Fruit fly (Drosophila melanogaster) whole organism, embryonic: ENCODE results near the gene CG33796.

Experiments used
- Abd-B ChIP-seq: fragments of 200-800 bp; sonication (Bioruptor generic); optimal IDR thresholded peaks from 2 replicates; lab custom pipeline; 2018; ENCODE audit warnings: missing biosample characterization, mild to moderate bottlenecking, missing genetic modification characterization, moderate library complexity
- B-H1 ChIP-seq: fragments of 200-800 bp; sonication (Bioruptor generic); IDR thresholded peaks from 3 replicates; pipeline ENCODE4 v1.3.6; 2022; ENCODE audit warnings: missing biosample characterization, missing genetic modification characterization
- Bteb2 ChIP-seq: fragments of 200-800 bp; sonication (Bioruptor generic); optimal IDR thresholded peaks from 2 replicates; lab custom pipeline; 2016; ENCODE audit warnings: missing biosample characterization, missing genetic modification characterization
- CG11398 ChIP-seq: fragments of 200-800 bp; sonication (Bioruptor generic); optimal IDR thresholded peaks from 2 replicates; lab custom pipeline; 2016; ENCODE audit warnings: missing biosample characterization, missing genetic modification characterization
- CG12155 ChIP-seq: fragments of 200-800 bp; sonication (Bioruptor generic); optimal IDR thresholded peaks from 3 replicates; lab custom pipeline; 2016; ENCODE audit warnings: missing biosample characterization, missing genetic modification characterization
- CG12391 ChIP-seq: fragments of 200-800 bp; sonication (Bioruptor generic); optimal IDR thresholded peaks from 3 replicates; lab custom pipeline; 2018; ENCODE audit warnings: missing biosample characterization, mild to moderate bottlenecking, missing genetic modification characterization, moderate library complexity
- CG2889 ChIP-seq: fragments of 200-800 bp; sonication (Bioruptor generic); IDR thresholded peaks from 3 replicates; pipeline ENCODE4 v1.3.6; 2022; ENCODE audit warnings: missing biosample characterization, missing genetic modification characterization
- CG31224 ChIP-seq: fragments of 200-800 bp; sonication (Bioruptor generic); IDR thresholded peaks from 2 replicates; pipeline ENCODE4 v1.3.6; 2022; ENCODE audit warnings: missing biosample characterization, missing genetic modification characterization
- CG4424 ChIP-seq: fragments of 200-800 bp; sonication (Bioruptor generic); optimal IDR thresholded peaks from 3 replicates; lab custom pipeline; 2016; ENCODE audit warnings: missing biosample characterization, missing genetic modification characterization
- CG4820 ChIP-seq: fragments of 200-800 bp; sonication (Bioruptor generic); optimal IDR thresholded peaks from 3 replicates; lab custom pipeline; 2016; ENCODE audit warnings: missing biosample characterization, missing genetic modification characterization
- CG5245 ChIP-seq: fragments of 200-800 bp; sonication (Bioruptor generic); optimal IDR thresholded peaks from 3 replicates; lab custom pipeline; 2016; ENCODE audit warnings: missing biosample characterization, missing genetic modification characterization
- CG6813 ChIP-seq: fragments of 200-800 bp; sonication (Bioruptor generic); optimal IDR thresholded peaks from 2 replicates; lab custom pipeline; 2017; ENCODE audit warnings: missing biosample characterization, missing genetic modification characterization, mild to moderate bottlenecking, moderate library complexity, missing genetic modification reagents
- CG7372 ChIP-seq: fragments of 200-800 bp; sonication (Bioruptor generic); IDR thresholded peaks from 2 replicates; pipeline ENCODE4 v1.3.6; 2022; ENCODE audit warnings: missing biosample characterization, missing genetic modification characterization
- CG8281 ChIP-seq: fragments of 200-800 bp; sonication (Bioruptor generic); optimal IDR thresholded peaks from 2 replicates; lab custom pipeline; 2018; ENCODE audit warnings: missing biosample characterization, mild to moderate bottlenecking, missing genetic modification characterization, moderate library complexity
- CG8924 ChIP-seq: fragments of 200-800 bp; optimal IDR thresholded peaks from 3 replicates; lab custom pipeline; 2019; ENCODE audit warnings: missing biosample characterization, mild to moderate bottlenecking, missing genetic modification characterization, moderate library complexity
- CG9215 ChIP-seq: fragments of 200-800 bp; sonication (Bioruptor generic); IDR thresholded peaks from 2 replicates; pipeline ENCODE4 v1.3.6; 2022; ENCODE audit warnings: missing biosample characterization, missing genetic modification characterization
- CG9727 ChIP-seq: fragments of 200-800 bp; sonication (Bioruptor generic); optimal IDR thresholded peaks from 3 replicates; lab custom pipeline; 2017; ENCODE audit warnings: missing biosample characterization, mild to moderate bottlenecking, missing genetic modification characterization
- CG9817 ChIP-seq: fragments of 200-800 bp; sonication (Bioruptor generic); optimal IDR thresholded peaks from 2 replicates; lab custom pipeline; 2018; ENCODE audit warnings: missing biosample characterization, mild to moderate bottlenecking, missing genetic modification characterization, moderate library complexity
- Chrac-16 ChIP-seq: fragments of 200-800 bp; sonication (Bioruptor generic); optimal IDR thresholded peaks from 3 replicates; lab custom pipeline; 2016; ENCODE audit warnings: missing biosample characterization, missing genetic modification characterization
- Dad ChIP-seq: fragments of 200-800 bp; sonication (Bioruptor generic); optimal IDR thresholded peaks from 3 replicates; lab custom pipeline; 2016; ENCODE audit warnings: missing biosample characterization, missing genetic modification characterization
- Dek ChIP-seq: fragments of 200-800 bp; sonication (Bioruptor generic); optimal IDR thresholded peaks from 3 replicates; lab custom pipeline; 2019; ENCODE audit warnings: missing biosample characterization, mild to moderate bottlenecking, missing genetic modification characterization, moderate library complexity
- Doc2 ChIP-seq: fragments of 200-800 bp; sonication (Bioruptor generic); IDR thresholded peaks from 2 replicates; pipeline ENCODE4 v1.3.6; 2022; ENCODE audit warnings: missing biosample characterization, missing genetic modification characterization
- Elba2 ChIP-seq: fragments of 200-800 bp; sonication (Bioruptor generic); optimal IDR thresholded peaks from 3 replicates; lab custom pipeline; 2016; ENCODE audit warnings: missing biosample characterization, missing genetic modification characterization
- Hr3 ChIP-seq: fragments of 200-800 bp; sonication (Bioruptor generic); optimal IDR thresholded peaks from 3 replicates; lab custom pipeline; 2016; ENCODE audit warnings: missing biosample characterization, missing genetic modification characterization
- Meics ChIP-seq: fragments of 200-800 bp; sonication (Bioruptor generic); optimal IDR thresholded peaks from 2 replicates; lab custom pipeline; 2017; ENCODE audit warnings: missing biosample characterization, mild to moderate bottlenecking, missing genetic modification characterization
- YL-1 ChIP-seq: fragments of 200-800 bp; sonication (Bioruptor generic); optimal IDR thresholded peaks from 3 replicates; lab custom pipeline; 2017; ENCODE audit warnings: missing biosample characterization, mild to moderate bottlenecking, missing genetic modification characterization
- abd-A ChIP-seq: fragments of 200-800 bp; sonication (Bioruptor generic); optimal IDR thresholded peaks from 3 replicates; lab custom pipeline; 2019; ENCODE audit warnings: missing biosample characterization, mild to moderate bottlenecking, missing genetic modification characterization, moderate library complexity
- bcd ChIP-seq: fragments of 200-800 bp; sonication (Bioruptor generic); optimal IDR thresholded peaks from 2 replicates; lab custom pipeline; 2017; ENCODE audit warnings: missing biosample characterization, mild to moderate bottlenecking, missing genetic modification characterization
- bigmax ChIP-seq: fragments of 200-800 bp; sonication (Bioruptor generic); optimal IDR thresholded peaks from 2 replicates; lab custom pipeline; 2018; ENCODE audit warnings: missing biosample characterization, mild to moderate bottlenecking, missing genetic modification characterization
- btn ChIP-seq: fragments of 200-800 bp; sonication (Bioruptor generic); optimal IDR thresholded peaks from 2 replicates; lab custom pipeline; 2016; ENCODE audit warnings: missing biosample characterization, missing genetic modification characterization
- chm ChIP-seq: fragments of 200-800 bp; sonication (Bioruptor generic); IDR thresholded peaks from 2 replicates; pipeline ENCODE4 v1.3.6; 2022; ENCODE audit warnings: missing biosample characterization, missing genetic modification characterization
- ci ChIP-seq: fragments of 200-800 bp; sonication (Bioruptor generic); IDR thresholded peaks from 3 replicates; pipeline ENCODE4 v1.3.6; 2022; ENCODE audit warnings: missing biosample characterization, missing genetic modification characterization
- crol ChIP-seq: fragments of 200-800 bp; sonication (Bioruptor generic); IDR thresholded peaks from 2 replicates; pipeline ENCODE4 v1.3.6; 2022; ENCODE audit warnings: missing biosample characterization, missing genetic modification characterization
- da ChIP-seq: fragments of 200-800 bp; sonication (Bioruptor generic); optimal IDR thresholded peaks from 2 replicates; lab custom pipeline; 2016; ENCODE audit warnings: missing biosample characterization, missing genetic modification characterization
- en ChIP-seq: fragments of 200-800 bp; sonication (Bioruptor generic); optimal IDR thresholded peaks from 2 replicates; lab custom pipeline; 2016; ENCODE audit warnings: missing biosample characterization, missing genetic modification characterization
- fu2 ChIP-seq: fragments of 200-800 bp; sonication (Bioruptor generic); optimal IDR thresholded peaks from 2 replicates; lab custom pipeline; 2016; ENCODE audit warnings: missing biosample characterization, missing genetic modification characterization
- ind ChIP-seq: fragments of 200-800 bp; sonication (Bioruptor generic); optimal IDR thresholded peaks from 3 replicates; lab custom pipeline; 2016; ENCODE audit warnings: missing biosample characterization, missing genetic modification characterization
- lab ChIP-seq: fragments of 200-800 bp; sonication (Bioruptor generic); optimal IDR thresholded peaks from 3 replicates; lab custom pipeline; 2017; ENCODE audit warnings: missing biosample characterization, missing genetic modification characterization, mild to moderate bottlenecking, moderate library complexity, missing genetic modification reagents
- lilli ChIP-seq: fragments of 200-800 bp; sonication (Bioruptor generic); optimal IDR thresholded peaks from 3 replicates; lab custom pipeline; 2016; ENCODE audit warnings: missing biosample characterization, missing genetic modification characterization
- nom ChIP-seq: fragments of 200-800 bp; sonication (Bioruptor generic); optimal IDR thresholded peaks from 2 replicates; lab custom pipeline; 2017; ENCODE audit warnings: missing biosample characterization, missing genetic modification characterization, mild to moderate bottlenecking, moderate library complexity, missing genetic modification reagents
- org-1 ChIP-seq: fragments of 200-800 bp; sonication (Bioruptor generic); optimal IDR thresholded peaks from 2 replicates; lab custom pipeline; 2017; ENCODE audit warnings: missing biosample characterization, missing genetic modification characterization
- otp ChIP-seq: fragments of 200-800 bp; sonication (Bioruptor generic); IDR thresholded peaks from 3 replicates; pipeline ENCODE4, ENCODE4 v1.3.6; 2022; ENCODE audit warnings: missing biosample characterization, missing genetic modification characterization
- pum ChIP-seq: fragments of 200-800 bp; sonication (Bioruptor generic); optimal IDR thresholded peaks from 2 replicates; lab custom pipeline; 2016; ENCODE audit warnings: missing biosample characterization, missing genetic modification characterization
- schlank ChIP-seq: fragments of 200-800 bp; sonication (Bioruptor generic); optimal IDR thresholded peaks from 2 replicates; lab custom pipeline; 2018; ENCODE audit warnings: missing biosample characterization, mild to moderate bottlenecking, missing genetic modification characterization
- sens ChIP-seq: fragments of 200-800 bp; sonication (Bioruptor generic); peaks from one replicate; lab custom pipeline; 2016; ENCODE audit warnings: missing biosample characterization, missing genetic modification characterization
- slbo ChIP-seq: fragments of 200-800 bp; sonication (Bioruptor generic); IDR thresholded peaks from 2 replicates; pipeline ENCODE4 v1.3.6; 2022; ENCODE audit warnings: missing biosample characterization, missing genetic modification characterization
- so ChIP-seq: fragments of 200-800 bp; sonication (Bioruptor generic); IDR thresholded peaks from 3 replicates; pipeline ENCODE4 v1.3.6; 2022; ENCODE audit warnings: missing biosample characterization, missing genetic modification characterization
- sr ChIP-seq: fragments of 200-800 bp; sonication (Bioruptor generic); IDR thresholded peaks from 3 replicates; pipeline ENCODE4 v1.3.6; 2022; ENCODE audit warnings: missing biosample characterization, missing genetic modification characterization
- tio ChIP-seq: fragments of 200-800 bp; sonication (Bioruptor generic); optimal IDR thresholded peaks from 2 replicates; lab custom pipeline; 2017; ENCODE audit warnings: missing biosample characterization, missing genetic modification characterization, inconsistent platforms
- twi ChIP-seq: fragments of 200-800 bp; optimal IDR thresholded peaks from 2 replicates; lab custom pipeline; 2019; ENCODE audit warnings: missing biosample characterization, mild to moderate bottlenecking, missing genetic modification characterization, moderate library complexity

The CG33796 gene

dm6 chr3L:16165356-16166168 is 4.3 kb downstream of the CG33796 start (continued):
- TF ChIP-seq Meics (GFP tag; lab: Kevin White, UChicago) (peak; percentile 37), Chrac-16 (peak; percentile 39), lilli (GFP tag; lab: Kevin White, UChicago) (peak; percentile 78), CG2889 (GFP tag; lab: Robert Waterston, UW) (peak; percentile 41; the same call in 1 of the 3 replicates), pum (GFP tag; lab: Kevin White, UChicago) (no peak), CG7372 (GFP tag; lab: Robert Waterston, UW) (no peak), B-H1 (GFP tag; lab: Robert Waterston, UW) (no peak; the same call in 2 of the 3 replicates), CG9215 (GFP tag; lab: Robert Waterston, UW) (peak; percentile 31), crol (GFP tag; lab: Robert Waterston, UW) (peak; percentile 59), CG8281 (no peak), so (no peak), bigmax (GFP tag; lab: Kevin White, UChicago) (no peak), CG4820 (GFP tag; lab: Kevin White, UChicago) (peak; percentile 3), Dad (GFP tag; lab: Kevin White, UChicago) (no peak), org-1 (GFP tag; lab: Kevin White, UChicago) (peak; percentile 42), CG31224 (GFP tag; lab: Robert Waterston, UW) (peak; percentile 39; the same call in 1 of the 2 replicates), da (no peak), CG12155 (peak; percentile 52), sens (GFP tag; lab: Kevin White, UChicago) (peak; percentile 71), CG9817 (tag; lab: Kevin White, UChicago) (peak; percentile 25), CG5245 (GFP tag; lab: Kevin White, UChicago) (no peak), YL-1 (GFP tag; lab: Kevin White, UChicago) (no peak), abd-A (tag; lab: Kevin White, UChicago) (no peak), CG12391 (tag; lab: Kevin White, UChicago) (peak; percentile 25), CG6813 (GFP tag; lab: Kevin White, UChicago) (no peak), sr (GFP tag; lab: Robert Waterston, UW) (no peak), nom (GFP tag; lab: Kevin White, UChicago) (peak; percentile 8), Dek (peak; percentile 9), fu2 (GFP tag; lab: Kevin White, UChicago) (peak; percentile 61), schlank (tag; lab: Kevin White, UChicago) (no peak), chm (no peak), bcd (GFP tag; lab: Kevin White, UChicago) (peak; percentile 41), twi (no peak), CG11398 (GFP tag; lab: Kevin White, UChicago) (no peak), lab (GFP tag; lab: Kevin White, UChicago) (peak; percentile 41), CG4424 (peak; percentile 35), Abd-B (GFP tag; lab: Kevin White, UChicago) (peak; percentile 41), Bteb2 (GFP tag; lab: Kevin White, UChicago) (peak; percentile 68), ind (peak; percentile 56), CG9727 (GFP tag; lab: Kevin White, UChicago) (peak; percentile 31), Doc2 (GFP tag; lab: Robert Waterston, UW) (no peak), btn (no peak), otp (GFP tag; lab: Robert Waterston, UW) (0 out of 3 replicates have a peak, but pooled peaks have one; percentile 45), tio (peak; percentile 66), ci (GFP tag; lab: Robert Waterston, UW) (no peak), en (GFP tag; lab: Kevin White, UChicago) (no peak), Elba2 (no peak), slbo (GFP tag; lab: Robert Waterston, UW) (peak; percentile 78), Hr3 (GFP tag; lab: Kevin White, UChicago) (peak; percentile 29), CG8924 (tag; lab: Kevin White, UChicago) (peak; percentile 36)
